Fruit fly (Drosophila melanogaster) whole organism, embryonic: Measurements from ENCODE around the gene Usp14.

Source experiments
- Atf-2 ChIP-seq: fragments of 200-800 bp; sonication (Bioruptor generic); optimal IDR thresholded peaks from 2 replicates; lab custom pipeline; 2016; ENCODE audit warnings: missing biosample characterization, missing genetic modification characterization
- Atf3 ChIP-seq: fragments of 200-800 bp; sonication (Bioruptor generic); optimal IDR thresholded peaks from 3 replicates; lab custom pipeline; 2016; ENCODE audit warnings: missing biosample characterization, missing genetic modification characterization
- Atf6 ChIP-seq: fragments of 200-800 bp; sonication (Bioruptor generic); IDR thresholded peaks from 2 replicates; pipeline ENCODE4 v1.3.6; 2022; ENCODE audit warnings: missing biosample characterization, missing genetic modification characterization
- Blimp-1 ChIP-seq: fragments of 200-800 bp; sonication (Bioruptor generic); optimal IDR thresholded peaks from 3 replicates; lab custom pipeline; 2018; ENCODE audit warnings: missing biosample characterization, missing genetic modification characterization, mild to moderate bottlenecking, moderate library complexity, missing genetic modification reagents
- CG10209 ChIP-seq: fragments of 200-800 bp; sonication (Bioruptor generic); optimal IDR thresholded peaks from 3 replicates; lab custom pipeline; 2017; ENCODE audit warnings: missing biosample characterization, mild to moderate bottlenecking, missing genetic modification characterization, missing genetic modification reagents
- CG10321 ChIP-seq: fragments of 200-800 bp; sonication (Bioruptor generic); IDR thresholded peaks from 2 replicates; pipeline ENCODE4 v1.3.6; 2022; ENCODE audit warnings: missing biosample characterization, missing genetic modification characterization
- CG11398 ChIP-seq: fragments of 200-800 bp; sonication (Bioruptor generic); optimal IDR thresholded peaks from 2 replicates; lab custom pipeline; 2016; ENCODE audit warnings: missing biosample characterization, missing genetic modification characterization
- CG15601 ChIP-seq: fragments of 200-800 bp; sonication (Bioruptor generic); optimal IDR thresholded peaks from 3 replicates; lab custom pipeline; 2019; ENCODE audit warnings: missing biosample characterization, mild to moderate bottlenecking, missing genetic modification characterization, moderate library complexity
- CG17359 ChIP-seq: fragments of 200-800 bp; sonication (Bioruptor generic); optimal IDR thresholded peaks from 3 replicates; lab custom pipeline; 2018; ENCODE audit warnings: missing biosample characterization, mild to moderate bottlenecking, missing genetic modification characterization, moderate library complexity
- CG2712 ChIP-seq: fragments of 200-800 bp; optimal IDR thresholded peaks from 3 replicates; lab custom pipeline; 2019; ENCODE audit warnings: missing biosample characterization, mild to moderate bottlenecking, missing genetic modification characterization, moderate library complexity
- CG33213 ChIP-seq: fragments of 200-800 bp; sonication (Bioruptor generic); optimal IDR thresholded peaks from 3 replicates; lab custom pipeline; 2016; ENCODE audit warnings: missing biosample characterization, missing genetic modification characterization
- CG3847 ChIP-seq: fragments of 200-800 bp; sonication (Bioruptor generic); IDR thresholded peaks from 2 replicates; pipeline ENCODE4 v1.3.6; 2022; ENCODE audit warnings: missing biosample characterization, missing genetic modification characterization
- CG4707 ChIP-seq: fragments of 200-800 bp; sonication (Bioruptor generic); optimal IDR thresholded peaks from 2 replicates; lab custom pipeline; 2018; ENCODE audit warnings: missing biosample characterization, mild to moderate bottlenecking, missing genetic modification characterization, moderate library complexity
- CG6175 ChIP-seq: fragments of 200-800 bp; sonication (Bioruptor generic); IDR thresholded peaks from 3 replicates; pipeline ENCODE4 v1.3.6; 2022; ENCODE audit warnings: missing biosample characterization, missing genetic modification characterization
- CG6765 ChIP-seq: fragments of 200-800 bp; sonication (Bioruptor generic); optimal IDR thresholded peaks from 3 replicates; lab custom pipeline; 2017; ENCODE audit warnings: missing biosample characterization, mild to moderate bottlenecking, missing genetic modification characterization
- CG8359 ChIP-seq: fragments of 200-800 bp; sonication (Bioruptor generic); optimal IDR thresholded peaks from 2 replicates; lab custom pipeline; 2017; ENCODE audit warnings: missing biosample characterization, mild to moderate bottlenecking, missing genetic modification characterization, borderline replicate concordance
- CG8765 ChIP-seq: fragments of 200-800 bp; sonication (Bioruptor generic); IDR thresholded peaks from 2 replicates; pipeline ENCODE4 v1.3.6; 2022; ENCODE audit warnings: missing biosample characterization, missing genetic modification characterization
- CG8944 ChIP-seq: fragments of 200-800 bp; sonication (Bioruptor generic); optimal IDR thresholded peaks from 3 replicates; lab custom pipeline; 2016; ENCODE audit warnings: missing biosample characterization, missing genetic modification characterization
- D ChIP-seq, 2 experiments: fragments of 200-800 bp in 1 of 2; fragments of >200 bp in 1 of 2; sonication (Bioruptor generic) in 1 of 2; optimal IDR thresholded peaks; 2 replicates in 1 of 2; 3 replicates in 1 of 2; lab custom pipeline; 2017; ENCODE audit warnings: mild to moderate bottlenecking in 1 of 2, missing biosample characterization in 1 of 2, missing genetic modification characterization in 1 of 2, missing genetic modification reagents in 1 of 2
- Dip2 ChIP-seq: fragments of 200-800 bp; sonication (Bioruptor generic); IDR thresholded peaks from 2 replicates; pipeline ENCODE4 v1.3.6; 2022; ENCODE audit warnings: missing biosample characterization, missing genetic modification characterization
- Eip74EF ChIP-seq, 2 experiments: fragments of 200-800 bp in 1 of 2; fragments of >200 bp in 1 of 2; sonication (Bioruptor generic) in 1 of 2; optimal IDR thresholded peaks; 2 replicates each; lab custom pipeline; 2017 to 2019; ENCODE audit warnings: missing biosample characterization in 2 of 2, missing genetic modification characterization in 2 of 2, mild to moderate bottlenecking in 1 of 2, moderate library complexity in 1 of 2
- Hr3 ChIP-seq: fragments of 200-800 bp; sonication (Bioruptor generic); optimal IDR thresholded peaks from 3 replicates; lab custom pipeline; 2016; ENCODE audit warnings: missing biosample characterization, missing genetic modification characterization
- Jarid2 ChIP-seq: fragments of 200-800 bp; sonication (Bioruptor generic); optimal IDR thresholded peaks from 3 replicates; lab custom pipeline; 2017; ENCODE audit warnings: mild to moderate bottlenecking, missing biosample characterization, missing genetic modification reagents, missing genetic modification characterization
- Lhr ChIP-seq: fragments of 200-800 bp; sonication (Bioruptor generic); optimal IDR thresholded peaks from 3 replicates; lab custom pipeline; 2017; ENCODE audit warnings: mild to moderate bottlenecking, missing biosample characterization, missing genetic modification reagents, missing genetic modification characterization
- Myb ChIP-seq: fragments of 200-800 bp; sonication (Bioruptor generic); optimal IDR thresholded peaks from 2 replicates; lab custom pipeline; 2016; ENCODE audit warnings: missing biosample characterization, missing genetic modification characterization
- Nf-YB ChIP-seq: fragments of 200-800 bp; sonication (Bioruptor generic); optimal IDR thresholded peaks from 3 replicates; lab custom pipeline; 2019; ENCODE audit warnings: missing biosample characterization, mild to moderate bottlenecking, missing genetic modification characterization, moderate library complexity
- Sry-β ChIP-seq: fragments of 200-800 bp; sonication (Bioruptor generic); optimal IDR thresholded peaks from 2 replicates; lab custom pipeline; 2018; ENCODE audit warnings: missing biosample characterization, mild to moderate bottlenecking, missing genetic modification characterization, moderate library complexity
- Xbp1 ChIP-seq: fragments of 200-800 bp; sonication (Bioruptor generic); optimal IDR thresholded peaks from 3 replicates; lab custom pipeline; 2016; ENCODE audit warnings: missing biosample characterization, mild to moderate bottlenecking, missing genetic modification characterization
- Xrp1 ChIP-seq: fragments of 200-800 bp; sonication (Bioruptor generic); IDR thresholded peaks from 2 replicates; pipeline ENCODE4 v1.3.6; 2022; ENCODE audit warnings: missing biosample characterization, missing genetic modification characterization
- ase ChIP-seq: fragments of 200-800 bp; sonication (Bioruptor generic); IDR thresholded peaks from 3 replicates; pipeline ENCODE4 v1.3.6; 2022; ENCODE audit warnings: missing biosample characterization, missing genetic modification characterization
- ash1 ChIP-seq: fragments of 200-800 bp; sonication (Bioruptor generic); optimal IDR thresholded peaks from 2 replicates; lab custom pipeline; 2018; ENCODE audit warnings: missing biosample characterization, mild to moderate bottlenecking, missing genetic modification characterization
- cg ChIP-seq: fragments of 200-800 bp; sonication (Bioruptor generic); optimal IDR thresholded peaks from 3 replicates; lab custom pipeline; 2019; ENCODE audit warnings: missing biosample characterization, mild to moderate bottlenecking, missing genetic modification characterization, moderate library complexity
- da ChIP-seq: fragments of 200-800 bp; sonication (Bioruptor generic); optimal IDR thresholded peaks from 2 replicates; lab custom pipeline; 2016; ENCODE audit warnings: missing biosample characterization, missing genetic modification characterization
- dmrt99B ChIP-seq: fragments of 200-800 bp; sonication (Bioruptor generic); optimal IDR thresholded peaks from 2 replicates; lab custom pipeline; 2018; ENCODE audit warnings: missing biosample characterization, mild to moderate bottlenecking, missing genetic modification characterization, moderate library complexity
- dysf ChIP-seq: fragments of 200-800 bp; sonication (Bioruptor generic); IDR thresholded peaks from 3 replicates; pipeline ENCODE4 v1.3.6; 2022; ENCODE audit warnings: missing biosample characterization, missing genetic modification characterization
- fd96Cb ChIP-seq: fragments of 200-800 bp; sonication (Bioruptor generic); optimal IDR thresholded peaks from 2 replicates; lab custom pipeline; 2018; ENCODE audit warnings: missing biosample characterization, mild to moderate bottlenecking, missing genetic modification characterization, moderate library complexity
- gce ChIP-seq: fragments of 200-800 bp; sonication (Bioruptor generic); IDR thresholded peaks from 3 replicates; pipeline ENCODE4 v1.3.6; 2022; ENCODE audit warnings: missing biosample characterization, missing genetic modification characterization
- ham ChIP-seq: fragments of 200-800 bp; sonication (Bioruptor generic); IDR thresholded peaks from 2 replicates; pipeline ENCODE4 v1.3.6; 2022; ENCODE audit warnings: missing biosample characterization, missing genetic modification characterization
- kni ChIP-seq: fragments of 200-800 bp; sonication (Bioruptor generic); optimal IDR thresholded peaks from 3 replicates; lab custom pipeline; 2017; ENCODE audit warnings: mild to moderate bottlenecking, missing biosample characterization, missing genetic modification reagents, missing genetic modification characterization
- knrl ChIP-seq: fragments of 200-800 bp; sonication (Bioruptor generic); IDR thresholded peaks from 3 replicates; pipeline ENCODE4 v1.3.6; 2022; ENCODE audit warnings: missing biosample characterization, missing genetic modification characterization; ENCODE audit not compliant: partially characterized antibody
- maf-S ChIP-seq: fragments of 200-800 bp; sonication (Bioruptor generic); optimal IDR thresholded peaks from 2 replicates; lab custom pipeline; 2016; ENCODE audit warnings: missing biosample characterization, missing genetic modification characterization
- mam ChIP-seq: fragments of 200-800 bp; sonication (Bioruptor generic); optimal IDR thresholded peaks from 3 replicates; lab custom pipeline; 2016; ENCODE audit warnings: missing biosample characterization, missing genetic modification characterization
- ranshi ChIP-seq: fragments of 200-800 bp; sonication (Bioruptor generic); IDR thresholded peaks from 2 replicates; pipeline ENCODE4 v1.3.6; 2022; ENCODE audit warnings: missing biosample characterization, missing genetic modification characterization
- run ChIP-seq: fragments of 200-800 bp; sonication (Bioruptor generic); optimal IDR thresholded peaks from 3 replicates; lab custom pipeline; 2018; ENCODE audit warnings: missing biosample characterization, mild to moderate bottlenecking, missing genetic modification characterization
- seq ChIP-seq: fragments of 200-800 bp; sonication (Bioruptor generic); IDR thresholded peaks from 2 replicates; pipeline ENCODE4 v1.3.6; 2022; ENCODE audit warnings: missing biosample characterization, missing genetic modification characterization
- trh ChIP-seq: fragments of 200-800 bp; sonication (Bioruptor generic); optimal IDR thresholded peaks from 2 replicates; lab custom pipeline; 2016; ENCODE audit warnings: missing biosample characterization, missing genetic modification characterization
- vvl ChIP-seq: fragments of 200-800 bp; sonication (Bioruptor generic); IDR thresholded peaks from 2 replicates; pipeline ENCODE4 v1.3.6; 2022; ENCODE audit warnings: missing biosample characterization, missing genetic modification characterization
- zfh2 ChIP-seq: fragments of 200-800 bp; sonication (Bioruptor generic); optimal IDR thresholded peaks from 2 replicates; lab custom pipeline; 2016; ENCODE audit warnings: missing biosample characterization, missing genetic modification characterization

The Usp14 gene

dm6 chr2L:10306518-10307260 is 7.5 kb downstream of the Usp14 start, which contains the start of the genes CG5390 and CG4968 (continued):
- TF ChIP-seq Eip74EF (GFP tag; optimal IDR thresholded peaks at IDR 0.05; lab: Kevin White, UChicago) (peak in 1 of 2 experiments; percentile 46), CG15601 (tag; lab: Kevin White, UChicago) (peak; percentile 87), Xrp1 (GFP tag; lab: Robert Waterston, UW) (peak; percentile 62; the same call in 1 of the 2 replicates), CG10209 (peak; percentile 59), CG8765 (GFP tag; lab: Robert Waterston, UW) (no peak), CG2712 (tag; lab: Kevin White, UChicago) (peak; percentile 78), knrl (GFP tag; lab: Robert Waterston, UW) (peak; percentile 35; the same call in 2 of the 3 replicates), CG4707 (GFP tag; lab: Kevin White, UChicago) (peak; percentile 38), dmrt99B (no peak), seq (0 out of 2 replicates have a peak, but pooled peaks have one; percentile 34), Xbp1 (GFP tag; lab: Kevin White, UChicago) (peak; percentile 67), D (optimal IDR thresholded peaks at IDR 0.05; lab: Kevin White, UChicago) (no peak), D (GFP tag; optimal IDR thresholded peaks at IDR 0.05; lab: Kevin White, UChicago) (peak; percentile 64), gce (peak; percentile 53; the same call in 1 of the 3 replicates), Nf-YB (GFP tag; lab: Kevin White, UChicago) (peak; percentile 44), Atf6 (peak; percentile 75; the same call in 1 of the 2 replicates), Atf3 (GFP tag; lab: Kevin White, UChicago) (no peak), CG3847 (GFP tag; lab: Robert Waterston, UW) (peak; percentile 64), maf-S (GFP tag; lab: Kevin White, UChicago) (no peak), dysf (peak; percentile 55; the same call in 1 of the 3 replicates), Sry-β (GFP tag; lab: Kevin White, UChicago) (peak; percentile 1), Blimp-1 (no peak), CG11398 (no peak), ranshi (GFP tag; lab: Robert Waterston, UW) (peak; percentile 47; the same call in 1 of the 2 replicates), CG10321 (GFP tag; lab: Robert Waterston, UW) (0 out of 2 replicates have a peak, but pooled peaks have one; percentile 27), ash1 (GFP tag; lab: Kevin White, UChicago) (no peak), fd96Cb (tag; lab: Kevin White, UChicago) (peak; percentile 50), kni (GFP tag; lab: Kevin White, UChicago) (no peak), trh (GFP tag; lab: Kevin White, UChicago) (no peak), Lhr (GFP tag; lab: Kevin White, UChicago) (peak; percentile 63), cg (GFP tag; lab: Kevin White, UChicago) (peak; percentile 88), Hr3 (GFP tag; lab: Kevin White, UChicago) (peak; percentile 52), Myb (GFP tag; lab: Kevin White, UChicago) (peak; percentile 4), CG8359 (no peak), mam (GFP tag; lab: Kevin White, UChicago) (peak; percentile 2), CG6765 (GFP tag; lab: Kevin White, UChicago) (peak; percentile 62), run (tag; lab: Kevin White, UChicago) (no peak), CG17359 (tag; lab: Kevin White, UChicago) (peak; percentile 72), Jarid2 (GFP tag; lab: Kevin White, UChicago) (no peak), CG8944 (no peak), da (GFP tag; lab: Kevin White, UChicago) (no peak), Atf-2 (GFP tag; lab: Kevin White, UChicago) (no peak), CG33213 (GFP tag; lab: Kevin White, UChicago) (peak; percentile 22), ase (GFP tag; lab: Robert Waterston, UW) (peak; percentile 49; the same call in 1 of the 3 replicates), CG6175 (GFP tag; lab: Robert Waterston, UW) (no peak), ham (no peak), Dip2 (GFP tag; lab: Robert Waterston, UW) (no peak), zfh2 (peak; percentile 5), vvl (GFP tag; lab: Robert Waterston, UW) (peak; percentile 82)
